Worm (Caenorhabditis elegans) whole organism, L2 larva: ENCODE data around the gene apc-10.

Experiments
- C34F6.9 ChIP-seq: fragments of 150-350 bp; optimal IDR thresholded peaks from 2 replicates; lab custom pipeline; 2014; ENCODE audit warnings: missing biosample characterization, missing genetic modification characterization
- Y55F3AM.14 ChIP-seq: fragments of 200-800 bp; sonication (Bioruptor generic); optimal IDR thresholded peaks from 2 replicates; lab custom pipeline; 2018; ENCODE audit warnings: mild to moderate bottlenecking, missing genetic modification characterization, missing compliant biosample characterization
- ZK546.5 ChIP-seq: sonication (generic microtip); optimal IDR thresholded peaks from 2 replicates; lab custom pipeline; 2017; ENCODE audit warnings: missing biosample characterization, missing genetic modification characterization
- aly-2 ChIP-seq: fragments of 150-350 bp; optimal IDR thresholded peaks from 2 replicates; lab custom pipeline; 2014; ENCODE audit warnings: missing biosample characterization, missing genetic modification characterization
- ama-1 ChIP-seq: fragments of 150-350 bp; optimal IDR thresholded peaks from 2 replicates; lab custom pipeline; 2018; ENCODE audit warnings: inconsistent platforms
- blmp-1 ChIP-seq: sonication (generic microtip); optimal IDR thresholded peaks from 2 replicates; lab custom pipeline; 2017; ENCODE audit warnings: missing genetic modification characterization, mild to moderate bottlenecking, missing compliant biosample characterization, antibody characterized with exemption, moderate library complexity; ENCODE audit not compliant: insufficient read depth
- ceh-16 ChIP-seq: fragments of 150-350 bp; optimal IDR thresholded peaks from 2 replicates; lab custom pipeline; 2014; ENCODE audit warnings: missing biosample characterization, missing genetic modification characterization
- ceh-82 ChIP-seq: fragments of 150-350 bp; optimal IDR thresholded peaks from 2 replicates; lab custom pipeline; 2014; ENCODE audit warnings: missing biosample characterization, missing genetic modification characterization
- crh-2 ChIP-seq: sonication (generic microtip); optimal IDR thresholded peaks from 2 replicates; lab custom pipeline; 2017; ENCODE audit warnings: missing biosample characterization, missing genetic modification characterization
- elt-1 ChIP-seq: fragments of 150-350 bp; optimal IDR thresholded peaks from 2 replicates; lab custom pipeline; 2014; ENCODE audit warnings: missing biosample characterization, missing genetic modification characterization
- fos-1 ChIP-seq: fragments of 150-350 bp; optimal IDR thresholded peaks from 2 replicates; lab custom pipeline; 2014; ENCODE audit warnings: missing biosample characterization, missing genetic modification characterization
- gmeb-1 ChIP-seq: fragments of 150-350 bp; optimal IDR thresholded peaks from 2 replicates; lab custom pipeline; 2014; ENCODE audit warnings: missing biosample characterization, missing genetic modification characterization
- lin-11 ChIP-seq: fragments of 150-350 bp; sonication (generic microtip); optimal IDR thresholded peaks from 2 replicates; lab custom pipeline; 2014; ENCODE audit warnings: missing biosample characterization, missing genetic modification characterization, inconsistent platforms, mixed read lengths
- lin-13 ChIP-seq: fragments of 150-350 bp; optimal IDR thresholded peaks from 2 replicates; lab custom pipeline; 2014; ENCODE audit warnings: missing biosample characterization, missing genetic modification reagents, missing genetic modification characterization
- lin-39 ChIP-seq: fragments of 150-350 bp; optimal IDR thresholded peaks from 2 replicates; lab custom pipeline; 2014; ENCODE audit warnings: missing biosample characterization, missing genetic modification reagents, missing genetic modification characterization
- lsy-2 ChIP-seq, 2 experiments: fragments of 150-350 bp in 1 of 2; sonication (generic microtip) in 1 of 2; optimal IDR thresholded peaks; 2 replicates each; lab custom pipeline; 2014 to 2017; ENCODE audit warnings: missing biosample characterization in 2 of 2, missing genetic modification characterization in 2 of 2
- mab-5 ChIP-seq: fragments of 150-350 bp; optimal IDR thresholded peaks from 2 replicates; lab custom pipeline; 2014; ENCODE audit warnings: missing biosample characterization, missing genetic modification characterization
- mbf-1 ChIP-seq: sonication (generic microtip); optimal IDR thresholded peaks from 2 replicates; lab custom pipeline; 2017; ENCODE audit warnings: missing biosample characterization, missing genetic modification characterization
- nhr-10 ChIP-seq: sonication (generic microtip); optimal IDR thresholded peaks from 2 replicates; lab custom pipeline; 2017; ENCODE audit warnings: missing biosample characterization, missing genetic modification characterization
- nhr-11 ChIP-seq: fragments of 150-350 bp; optimal IDR thresholded peaks from 2 replicates; lab custom pipeline; 2014; ENCODE audit warnings: missing biosample characterization, missing genetic modification characterization
- nhr-12 ChIP-seq: fragments of 150-350 bp; optimal IDR thresholded peaks from 2 replicates; lab custom pipeline; 2014; ENCODE audit warnings: missing biosample characterization, missing genetic modification characterization
- nhr-129 ChIP-seq: fragments of 150-350 bp; optimal IDR thresholded peaks from 2 replicates; lab custom pipeline; 2014; ENCODE audit warnings: missing biosample characterization, missing genetic modification characterization
- nhr-21 ChIP-seq: fragments of 150-350 bp; optimal IDR thresholded peaks from 2 replicates; lab custom pipeline; 2014; ENCODE audit warnings: missing biosample characterization, missing genetic modification characterization
- nhr-23 ChIP-seq: fragments of 150-350 bp; optimal IDR thresholded peaks from 2 replicates; lab custom pipeline; 2014; ENCODE audit warnings: missing biosample characterization, missing genetic modification reagents, missing genetic modification characterization
- nhr-237 ChIP-seq: fragments of 150-350 bp; optimal IDR thresholded peaks from 2 replicates; lab custom pipeline; 2014; ENCODE audit warnings: missing biosample characterization, missing genetic modification characterization
- nhr-6 ChIP-seq: fragments of 150-350 bp; optimal IDR thresholded peaks from 2 replicates; lab custom pipeline; 2014; ENCODE audit warnings: missing biosample characterization, missing genetic modification characterization
- nhr-77 ChIP-seq: fragments of 150-350 bp; optimal IDR thresholded peaks from 2 replicates; lab custom pipeline; 2014; ENCODE audit warnings: missing biosample characterization, missing genetic modification characterization
- peb-1 ChIP-seq: fragments of 150-350 bp; optimal IDR thresholded peaks from 2 replicates; lab custom pipeline; 2014; ENCODE audit warnings: missing biosample characterization, missing genetic modification characterization
- sem-4 ChIP-seq: fragments of 150-350 bp; optimal IDR thresholded peaks from 2 replicates; lab custom pipeline; 2014; ENCODE audit warnings: missing biosample characterization, missing genetic modification reagents, missing genetic modification characterization
- skn-1 ChIP-seq: sonication (generic microtip); optimal IDR thresholded peaks from 2 replicates; lab custom pipeline; 2017; ENCODE audit warnings: missing biosample characterization, missing genetic modification characterization
- sma-9 ChIP-seq, 2 experiments: fragments of 150-350 bp in 1 of 2; sonication (generic microtip) in 1 of 2; optimal IDR thresholded peaks; 2 replicates each; lab custom pipeline; 2014 to 2016; ENCODE audit warnings: missing genetic modification characterization in 2 of 2, mild to moderate bottlenecking in 1 of 2, missing biosample characterization in 1 of 2, missing compliant biosample characterization in 1 of 2, missing genetic modification reagents in 1 of 2, moderate library complexity in 1 of 2
- snpc-4 ChIP-seq: fragments of 150-350 bp; optimal IDR thresholded peaks from 2 replicates; lab custom pipeline; 2014; ENCODE audit warnings: missing biosample characterization, missing genetic modification characterization
- unc-39 ChIP-seq: fragments of 150-350 bp; optimal IDR thresholded peaks from 2 replicates; lab custom pipeline; 2014; ENCODE audit warnings: missing biosample characterization, missing genetic modification characterization
- unc-55 ChIP-seq: fragments of 150-350 bp; sonication (generic microtip); optimal IDR thresholded peaks from 3 replicates; lab custom pipeline; 2014; ENCODE audit warnings: missing biosample characterization, missing genetic modification reagents, missing genetic modification characterization
- unc-62 ChIP-seq: fragments of 150-350 bp; optimal IDR thresholded peaks from 2 replicates; lab custom pipeline; 2014; ENCODE audit warnings: missing biosample characterization, missing genetic modification reagents, missing genetic modification characterization
- zag-1 ChIP-seq: fragments of 150-350 bp; optimal IDR thresholded peaks from 2 replicates; lab custom pipeline; 2014; ENCODE audit warnings: missing biosample characterization, missing genetic modification characterization
- ztf-1 ChIP-seq: fragments of 200-800 bp; sonication (Bioruptor generic); conservative IDR thresholded peaks from 2 replicates; pipeline ENCODE4 v1.3.6; 2022; ENCODE audit warnings: missing genetic modification characterization, missing compliant biosample characterization
- ztf-11 ChIP-seq: sonication (generic microtip); optimal IDR thresholded peaks from 2 replicates; lab custom pipeline; 2017; ENCODE audit warnings: missing biosample characterization, missing genetic modification characterization
- ztf-4 ChIP-seq: fragments of 150-350 bp; optimal IDR thresholded peaks from 2 replicates; lab custom pipeline; 2014; ENCODE audit warnings: missing biosample characterization, missing genetic modification characterization

The apc-10 gene

ce11 chrV:10426253-10426652 lies at the start of gene apc-10:
apc-10 (minus strand) TSS chrV:10426353.
- TF ChIP-seq ztf-11 (tag; lab: Kevin White, UChicago) (no peak), snpc-4 (tag; lab: Kevin White, UChicago) (no peak), sem-4 (no peak), nhr-12 (tag; lab: Kevin White, UChicago) (no peak), fos-1 (no peak), nhr-10 (tag; lab: Kevin White, UChicago) (no peak), nhr-129 (tag; lab: Kevin White, UChicago) (no peak), ama-1 (lab: Kevin White, UChicago) (no peak), ceh-82 (no peak), elt-1 (tag; lab: Kevin White, UChicago) (no peak), gmeb-1 (tag; lab: Kevin White, UChicago) (no peak), unc-62 (GFP tag; lab: Kevin White, UChicago) (no peak), nhr-77 (tag; lab: Kevin White, UChicago) (no peak), lsy-2 (tag; optimal IDR thresholded peaks at IDR 0.05; lab: Kevin White, UChicago) (no peak)

- TF ChIP-seq gmeb-1 (tag; lab: Kevin White, UChicago) (no peak), ZK546.5 (tag; lab: Kevin White, UChicago) (no peak), nhr-11 (tag; lab: Kevin White, UChicago) (no peak), nhr-237 (tag; lab: Kevin White, UChicago) (no peak), peb-1 (tag; lab: Kevin White, UChicago) (no peak), sma-9 (GFP tag; optimal IDR thresholded peaks at IDR 0.05; lab: Kevin White, UChicago) (no peak), sma-9 (tag; optimal IDR thresholded peaks at IDR 0.05; lab: Kevin White, UChicago) (no peak), fos-1 (no peak), ztf-1 (GFP tag; lab: Robert Waterston, UW) (no peak), lin-11 (tag; lab: Kevin White, UChicago) (no peak), blmp-1 (tag; lab: Kevin White, UChicago) (no peak), ama-1 (lab: Kevin White, UChicago) (no peak), mbf-1 (tag; lab: Kevin White, UChicago) (no peak)
- TF ChIP-seq, all 48 proteins: peak for 0
Measured at ce11 chrV:10475421-10475820, 49.3 kb upstream of the apc-10 start.

ce11 chrV:10474040-10474439 lies 47.9 kb upstream of the apc-10 start:
- TF ChIP-seq C34F6.9 = no peak
- TF ChIP-seq nhr-12 (tag; lab: Kevin White, UChicago) = no peak
- TF ChIP-seq lsy-2 (tag; optimal IDR thresholded peaks at IDR 0.05; lab: Kevin White, UChicago) = no peak
- no peak for TF ChIP-seq ZK546.5 (tag; lab: Kevin White, UChicago)
- no peak for TF ChIP-seq mbf-1 (tag; lab: Kevin White, UChicago)
- TF ChIP-seq unc-39 (tag; lab: Kevin White, UChicago) = no peak
- TF ChIP-seq gmeb-1 (tag; lab: Kevin White, UChicago) = no peak
- no peak for TF ChIP-seq nhr-6
- no peak for TF ChIP-seq aly-2 (tag; lab: Kevin White, UChicago)
- TF ChIP-seq mab-5 (tag; lab: Kevin White, UChicago) = no peak
- no peak for TF ChIP-seq ztf-4 (tag; lab: Kevin White, UChicago)
- no peak for TF ChIP-seq nhr-77 (tag; lab: Kevin White, UChicago)
- no peak for TF ChIP-seq elt-1 (tag; lab: Kevin White, UChicago)
- no peak for TF ChIP-seq lin-13 (GFP tag; lab: Kevin White, UChicago)
- TF ChIP-seq lin-39 (tag; lab: Kevin White, UChicago) = no peak
- TF ChIP-seq blmp-1 (tag; lab: Kevin White, UChicago) = no peak
- TF ChIP-seq nhr-23 (tag; lab: Kevin White, UChicago) = no peak

- TF ChIP-seq mab-5 (tag; lab: Kevin White, UChicago) (no peak), unc-55 (GFP tag; lab: Kevin White, UChicago) (no peak), Y55F3AM.14 (GFP tag; lab: Kevin White, UChicago) (peak; percentile 21), ceh-16 (no peak), skn-1 (tag; lab: Kevin White, UChicago) (no peak), zag-1 (no peak), lin-11 (tag; lab: Kevin White, UChicago) (no peak), ztf-4 (tag; lab: Kevin White, UChicago) (no peak), nhr-11 (tag; lab: Kevin White, UChicago) (no peak), aly-2 (tag; lab: Kevin White, UChicago) (no peak), lin-13 (GFP tag; lab: Kevin White, UChicago) (no peak), gmeb-1 (tag; lab: Kevin White, UChicago) (no peak), nhr-129 (tag; lab: Kevin White, UChicago) (no peak), nhr-21 (tag; lab: Kevin White, UChicago) (peak; percentile 43), snpc-4 (tag; lab: Kevin White, UChicago) (no peak), crh-2 (tag; lab: Kevin White, UChicago) (no peak), mbf-1 (tag; lab: Kevin White, UChicago) (no peak), C34F6.9 (no peak), ztf-11 (tag; lab: Kevin White, UChicago) (no peak), nhr-237 (tag; lab: Kevin White, UChicago) (no peak), sma-9 (GFP tag; optimal IDR thresholded peaks at IDR 0.05; lab: Kevin White, UChicago) (peak; percentile 36), sma-9 (tag; optimal IDR thresholded peaks at IDR 0.05; lab: Kevin White, UChicago) (no peak), nhr-10 (tag; lab: Kevin White, UChicago) (no peak), lin-39 (tag; lab: Kevin White, UChicago) (no peak), peb-1 (tag; lab: Kevin White, UChicago) (no peak)
Measured at ce11 chrV:10472901-10473774, 47.0 kb upstream of the apc-10 start.
